Fruit fly (Drosophila melanogaster): ENCODE data around the gene CG14238.

dm6 chr3R:26465121-26465520 lies 7.1 kb downstream of the CG14238 start:
- TF ChIP-seq h (optimal IDR thresholded peaks at IDR 0.05) (no peak), insv (optimal IDR thresholded peaks at IDR 0.05) (no peak), ttk (optimal IDR thresholded peaks at IDR 0.05) (no peak), psq (optimal IDR thresholded peaks at IDR 0.05) (no peak), Sin3A (optimal IDR thresholded peaks at IDR 0.05) (no peak)
